Worm (Caenorhabditis elegans): Measurements from ENCODE around the gene srb-18.

The srb-18 gene

DNA sequence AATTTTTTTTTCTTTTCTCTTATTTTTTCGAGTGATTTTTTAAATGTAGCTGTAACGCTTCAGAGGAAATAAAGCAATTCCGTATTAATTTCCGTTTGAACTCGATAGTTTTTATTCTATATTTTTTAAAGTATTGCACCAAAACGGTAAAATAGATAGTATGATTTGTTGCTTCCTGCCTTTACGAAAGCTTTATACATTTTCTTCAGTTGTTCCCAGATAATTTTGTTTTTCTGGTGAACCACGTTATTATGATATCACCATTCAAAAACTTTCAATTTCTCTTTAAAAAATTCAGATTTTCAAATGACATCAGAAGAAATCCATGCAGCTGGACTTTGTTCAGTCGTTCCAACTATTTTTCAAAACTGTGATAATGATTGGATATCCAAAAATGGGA is at the start of gene srb-18:
TSS of gene srb-18 (plus strand) at position 301 of the 400 bp plus-strand sequence.
- TF ChIP-seq W03F9.2 (tag; optimal IDR thresholded peaks at IDR 0.05) (no peak), him-1 (tag; optimal IDR thresholded peaks at IDR 0.05) (no peak), dao-5 (tag; optimal IDR thresholded peaks at IDR 0.05) (no peak)

DNA sequence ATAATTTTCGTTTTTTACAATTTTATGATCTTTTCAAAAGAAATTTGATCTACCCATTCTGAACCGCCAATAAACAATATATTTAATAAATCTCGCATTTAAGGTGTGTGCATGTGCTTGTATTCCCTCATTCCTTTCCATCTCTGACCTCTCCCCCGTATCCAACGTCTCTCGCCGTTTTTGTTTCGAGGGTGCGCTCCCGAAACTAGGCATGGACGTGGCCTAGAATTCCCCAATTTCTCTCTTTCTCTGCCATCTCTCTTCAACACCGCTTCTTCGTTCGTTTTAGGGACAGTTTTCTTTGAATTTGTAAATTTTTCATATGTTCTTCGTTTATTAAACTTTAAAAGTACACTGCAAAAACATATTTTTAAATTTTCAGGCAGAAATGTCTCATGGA is 49.5 kb upstream of the srb-18 start, which contains the start of gene F25E5.1:
TSS of gene F25E5.1 (plus strand) at position 376 of the 400 bp plus-strand sequence.
- TF ChIP-seq him-1 (tag; optimal IDR thresholded peaks at IDR 0.05) (no peak), W03F9.2 (tag; optimal IDR thresholded peaks at IDR 0.05) (no peak), dao-5 (tag; optimal IDR thresholded peaks at IDR 0.05) (no peak)

DNA sequence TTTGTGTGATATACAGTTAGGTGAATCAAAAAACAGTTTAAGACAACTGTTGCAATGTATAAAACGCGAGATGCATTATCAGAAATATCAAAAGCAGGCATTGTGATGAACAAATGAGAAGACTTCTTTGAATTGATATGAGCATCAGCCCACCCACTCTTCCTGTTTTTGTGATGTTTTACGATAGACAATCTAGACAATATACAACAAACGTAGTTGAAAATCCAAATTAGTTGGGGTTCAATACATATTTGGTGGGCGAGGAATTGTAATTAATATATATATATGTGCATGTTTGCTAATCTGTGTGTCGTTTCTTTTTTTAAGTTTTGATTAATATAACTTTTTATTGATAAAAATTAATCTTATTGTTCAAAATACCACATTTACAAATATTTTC is 42.2 kb upstream of the srb-18 start, which contains the start of gene str-28:
TSS of gene str-28 (minus strand) at position 101 of the 400 bp plus-strand sequence.
- TF ChIP-seq dao-5 (tag; optimal IDR thresholded peaks at IDR 0.05) (no peak), him-1 (tag; optimal IDR thresholded peaks at IDR 0.05) (no peak), W03F9.2 (tag; optimal IDR thresholded peaks at IDR 0.05) (no peak)

DNA sequence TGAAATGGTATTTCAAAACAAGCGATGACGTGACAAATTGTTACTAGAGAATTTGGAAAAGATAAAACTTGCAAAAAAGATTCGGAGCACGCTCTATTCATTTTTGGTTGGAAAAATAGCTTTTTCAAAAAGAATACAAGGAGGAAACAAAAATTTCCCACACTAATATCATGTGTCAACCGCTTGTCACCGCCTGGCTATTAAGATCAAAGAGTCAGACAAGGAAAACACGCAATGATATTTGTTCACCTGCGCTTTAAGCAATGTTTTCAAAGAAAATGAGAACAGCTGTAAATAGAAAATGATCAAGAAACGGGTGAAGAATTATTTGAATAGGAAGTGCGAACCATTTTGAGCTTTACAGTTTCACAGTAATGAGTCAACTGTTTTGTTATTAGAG is 38.3 kb upstream of the srb-18 start, which contains the start of gene srh-125:
TSS of gene srh-125 (minus strand) at position 101 of the 400 bp plus-strand sequence.
- TF ChIP-seq him-1 (tag; optimal IDR thresholded peaks at IDR 0.05) (no peak), W03F9.2 (tag; optimal IDR thresholded peaks at IDR 0.05) (no peak), dao-5 (tag; optimal IDR thresholded peaks at IDR 0.05) (no peak)

DNA sequence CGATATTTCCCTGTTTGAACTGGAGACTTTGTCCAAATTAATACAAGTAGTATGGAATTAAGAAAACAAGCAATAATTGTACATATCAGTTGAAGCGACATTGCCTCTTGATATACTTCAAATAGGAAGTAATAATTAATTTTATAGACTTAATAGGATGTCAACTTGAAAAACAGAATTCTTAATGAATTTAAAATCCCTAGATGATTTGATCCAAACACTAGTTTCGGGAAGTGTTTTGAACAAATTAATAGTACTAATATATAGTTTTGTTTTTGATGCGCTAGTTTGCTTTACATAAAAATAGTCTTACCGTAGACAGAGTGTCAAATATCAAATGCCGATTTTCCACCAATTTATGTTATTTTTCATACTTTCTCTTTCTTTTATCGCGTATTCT is 36.6 kb upstream of the srb-18 start, which contains the start of gene str-190:
TSS of gene str-190 (minus strand) at position 101 of the 400 bp plus-strand sequence.
- TF ChIP-seq dao-5 (tag; optimal IDR thresholded peaks at IDR 0.05), result no peak
- TF ChIP-seq W03F9.2 (tag; optimal IDR thresholded peaks at IDR 0.05), result no peak
- TF ChIP-seq him-1 (tag; optimal IDR thresholded peaks at IDR 0.05), result no peak

DNA sequence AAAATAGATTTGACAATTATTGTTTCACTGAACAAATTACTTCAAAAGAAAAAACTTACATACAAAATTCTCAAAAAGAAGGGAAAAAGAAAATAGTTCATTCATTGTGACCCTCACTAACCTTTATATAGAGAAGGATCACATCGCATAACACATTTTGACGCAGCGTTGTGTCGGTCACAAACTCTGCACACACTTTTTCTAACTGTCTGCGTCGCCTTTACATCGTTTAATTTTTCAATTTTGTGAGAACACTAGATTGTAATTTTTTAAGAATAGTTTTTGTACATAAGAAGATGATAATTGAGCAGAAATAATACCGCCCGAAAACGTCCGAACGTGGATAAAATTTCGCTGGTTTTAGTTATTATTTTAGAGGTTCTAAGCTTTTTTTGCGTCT is 34.1 kb upstream of the srb-18 start, which contains the start of gene C18B10.6:
TSS of gene C18B10.6 (minus strand) at position 101 of the 400 bp plus-strand sequence.
- TF ChIP-seq dao-5 (tag; optimal IDR thresholded peaks at IDR 0.05) (no peak), him-1 (tag; optimal IDR thresholded peaks at IDR 0.05) (no peak), W03F9.2 (tag; optimal IDR thresholded peaks at IDR 0.05) (no peak)

DNA sequence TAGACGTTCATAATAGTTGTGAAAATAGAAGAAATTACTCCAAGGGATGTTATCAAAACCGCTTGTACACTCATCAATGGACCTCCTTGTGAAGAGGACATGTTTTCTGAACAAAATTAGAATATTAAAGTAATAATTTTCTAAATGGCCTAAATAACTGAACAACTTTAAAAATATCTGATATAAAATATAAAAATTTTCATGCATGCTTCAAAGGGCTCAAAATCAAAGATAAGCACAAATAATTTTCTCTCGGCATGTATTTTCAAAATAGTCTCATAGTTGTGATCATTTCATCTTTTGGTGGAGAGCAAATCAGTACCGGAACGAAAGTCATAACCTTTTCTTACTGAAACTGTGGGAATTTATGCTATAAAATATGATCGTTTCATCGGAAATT is 30.0 kb upstream of the srb-18 start, which contains the start of gene srbc-8:
TSS of gene srbc-8 (minus strand) at position 101 of the 400 bp plus-strand sequence.
- no peak for TF ChIP-seq him-1 (tag; optimal IDR thresholded peaks at IDR 0.05)
- no peak for TF ChIP-seq W03F9.2 (tag; optimal IDR thresholded peaks at IDR 0.05)
- no peak for TF ChIP-seq dao-5 (tag; optimal IDR thresholded peaks at IDR 0.05)

DNA sequence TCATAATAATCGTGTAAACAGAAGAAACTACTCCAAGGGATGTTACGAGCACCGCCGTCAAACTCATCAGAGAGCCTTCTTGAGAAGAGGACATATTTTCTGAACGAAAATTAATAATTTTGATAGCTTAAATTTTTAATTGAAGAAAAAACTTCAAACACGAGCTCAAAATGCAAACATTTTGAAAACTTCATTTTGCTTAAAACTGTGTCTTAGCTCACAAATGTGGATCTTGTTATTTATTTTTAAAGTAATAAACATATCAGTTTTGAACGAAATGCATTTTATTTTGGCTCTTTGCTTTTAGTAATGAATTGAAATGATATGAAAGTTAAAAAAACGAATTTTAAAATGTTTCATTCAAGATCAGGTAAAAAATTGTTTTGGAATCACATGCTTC is 27.5 kb upstream of the srb-18 start, which contains the start of gene srbc-7:
TSS of gene srbc-7 (minus strand) at position 101 of the 400 bp plus-strand sequence.
- no peak for TF ChIP-seq W03F9.2 (tag; optimal IDR thresholded peaks at IDR 0.05)
- no peak for TF ChIP-seq dao-5 (tag; optimal IDR thresholded peaks at IDR 0.05)
- TF ChIP-seq him-1 (tag; optimal IDR thresholded peaks at IDR 0.05), result no peak

DNA sequence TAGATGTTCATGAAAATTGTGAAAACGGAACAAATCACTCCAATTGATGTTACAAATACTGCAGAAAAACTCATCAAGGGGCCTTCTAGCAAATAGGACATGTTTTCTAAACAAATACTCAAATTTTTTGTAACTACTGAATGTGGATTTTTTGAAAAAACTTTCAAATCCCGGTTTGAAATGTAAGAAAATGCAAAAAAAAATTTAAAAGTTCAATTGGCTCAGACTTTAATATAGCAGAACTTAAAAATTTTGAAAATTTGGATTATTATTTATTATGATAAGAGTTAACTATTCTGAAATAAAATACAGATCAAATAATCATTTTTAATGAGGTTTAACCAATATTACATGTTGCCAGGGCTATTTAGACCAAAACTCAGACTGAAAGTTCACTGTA is 24.7 kb upstream of the srb-18 start, which contains the start of gene srbc-9:
TSS of gene srbc-9 (minus strand) at position 101 of the 400 bp plus-strand sequence.
- no peak for TF ChIP-seq dao-5 (tag; optimal IDR thresholded peaks at IDR 0.05)
- TF ChIP-seq him-1 (tag; optimal IDR thresholded peaks at IDR 0.05), result no peak
- TF ChIP-seq W03F9.2 (tag; optimal IDR thresholded peaks at IDR 0.05), result no peak

DNA sequence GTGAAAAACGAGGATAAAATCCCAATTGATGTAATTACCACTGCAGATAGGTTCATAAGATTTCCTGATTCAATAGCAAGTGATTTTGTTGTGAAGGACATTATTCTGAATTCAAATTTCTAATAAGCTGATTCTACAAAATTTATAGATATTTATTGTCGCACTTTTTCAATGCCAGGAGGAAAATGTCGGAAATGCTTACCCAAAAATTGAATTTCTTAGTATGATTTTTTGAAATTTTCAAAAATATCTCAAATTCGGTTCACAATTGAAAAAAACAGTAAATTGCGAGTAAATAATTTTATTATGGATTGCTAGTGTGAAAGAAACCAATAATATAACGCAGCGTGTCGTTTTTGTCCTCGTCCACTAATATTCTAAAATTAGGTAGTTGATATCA is 22.1 kb upstream of the srb-18 start, which contains the start of gene srbc-10:
TSS of gene srbc-10 (minus strand) at position 101 of the 400 bp plus-strand sequence.
- TF ChIP-seq him-1 (tag; optimal IDR thresholded peaks at IDR 0.05), result no peak
- no peak for TF ChIP-seq W03F9.2 (tag; optimal IDR thresholded peaks at IDR 0.05)
- no peak for TF ChIP-seq dao-5 (tag; optimal IDR thresholded peaks at IDR 0.05)

DNA sequence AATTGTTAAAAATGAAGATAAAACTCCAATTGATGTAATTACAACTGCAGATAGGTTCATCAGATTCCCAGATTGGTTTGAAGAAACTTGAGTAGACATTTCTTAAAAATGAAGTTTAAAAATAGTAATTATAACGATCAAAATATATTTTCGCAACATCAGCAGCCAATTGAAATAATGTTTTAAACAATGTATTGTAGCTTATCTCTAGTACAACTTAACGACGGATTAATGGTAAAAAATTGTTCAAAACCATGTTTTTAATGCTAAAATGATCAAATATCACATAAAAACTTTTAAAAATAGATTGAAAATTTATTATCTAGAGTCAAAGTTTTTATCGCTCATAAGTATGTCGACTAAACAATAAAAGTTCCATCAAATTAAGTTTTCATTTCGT is 19.9 kb upstream of the srb-18 start, which contains the start of gene srbc-11:
TSS of gene srbc-11 (minus strand) at position 101 of the 400 bp plus-strand sequence.
- no peak for TF ChIP-seq him-1 (tag; optimal IDR thresholded peaks at IDR 0.05)
- no peak for TF ChIP-seq W03F9.2 (tag; optimal IDR thresholded peaks at IDR 0.05)
- no peak for TF ChIP-seq dao-5 (tag; optimal IDR thresholded peaks at IDR 0.05)

DNA sequence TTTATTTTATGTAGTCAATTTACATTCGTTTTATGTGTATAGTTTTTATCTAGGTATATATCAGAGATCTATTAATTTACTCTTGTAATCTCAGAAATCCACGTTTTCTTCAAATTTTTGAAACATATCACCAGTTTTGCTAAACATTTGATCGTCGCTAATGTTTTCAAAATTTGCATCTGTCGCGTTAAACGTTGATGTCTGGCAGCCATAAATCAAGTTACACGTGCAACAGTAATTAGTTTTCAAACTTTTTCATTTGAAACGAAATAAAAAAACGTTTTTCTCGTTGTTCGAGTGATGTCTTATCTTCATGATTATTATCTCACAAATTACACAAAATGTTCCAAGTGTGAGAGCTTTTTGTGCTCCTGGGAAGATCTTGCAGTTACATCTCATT is 17.6 kb upstream of the srb-18 start, which contains the start of gene srh-79:
TSS of gene srh-79 (plus strand) at position 301 of the 400 bp plus-strand sequence.
- no peak for TF ChIP-seq him-1 (tag; optimal IDR thresholded peaks at IDR 0.05)
- no peak for TF ChIP-seq dao-5 (tag; optimal IDR thresholded peaks at IDR 0.05)
- TF ChIP-seq W03F9.2 (tag; optimal IDR thresholded peaks at IDR 0.05), result no peak

DNA sequence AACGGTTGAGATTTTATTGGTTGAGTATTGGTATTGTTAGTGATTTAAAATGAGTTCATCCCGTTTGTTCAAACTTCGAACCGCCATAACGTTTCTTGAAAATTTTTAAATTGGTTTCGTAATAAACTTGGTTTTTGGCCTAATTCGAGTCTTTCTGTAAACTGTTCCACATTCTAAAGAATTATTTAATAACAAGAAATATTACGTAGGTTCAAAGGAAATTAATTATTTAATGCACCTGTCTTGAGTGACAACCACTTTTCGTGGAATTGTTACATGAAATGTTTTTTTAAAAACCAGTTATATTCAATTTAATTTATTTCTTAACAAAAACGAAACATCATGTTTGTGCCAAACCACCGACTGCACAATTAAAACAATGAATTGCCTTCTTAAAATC is 13.8 kb upstream of the srb-18 start:
- TF ChIP-seq him-1 (tag; optimal IDR thresholded peaks at IDR 0.05) (no peak), dao-5 (tag; optimal IDR thresholded peaks at IDR 0.05) (no peak), W03F9.2 (tag; optimal IDR thresholded peaks at IDR 0.05) (no peak)

DNA sequence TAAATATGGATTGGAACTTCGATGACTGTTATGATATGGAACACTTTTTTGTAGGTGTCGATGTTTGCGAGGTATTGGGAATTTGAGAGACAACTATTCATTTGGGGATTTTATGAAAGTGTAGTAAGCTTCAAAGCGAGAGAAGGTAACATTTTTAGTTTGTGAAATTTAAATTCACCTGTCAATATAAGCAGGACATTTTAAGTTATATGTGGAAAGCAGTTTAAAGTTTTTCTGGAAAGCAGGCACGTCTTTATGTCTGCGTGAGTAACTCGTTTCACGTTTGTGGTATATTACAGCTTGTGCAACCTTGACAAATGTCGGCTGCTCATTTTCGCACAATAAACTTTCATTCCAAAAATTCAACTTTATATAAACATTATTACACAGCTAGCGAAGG is 10.8 kb upstream of the srb-18 start, which contains the start of gene srh-229:
TSS of gene srh-229 (minus strand) at position 101 of the 400 bp plus-strand sequence.
- no peak for TF ChIP-seq dao-5 (tag; optimal IDR thresholded peaks at IDR 0.05)
- no peak for TF ChIP-seq W03F9.2 (tag; optimal IDR thresholded peaks at IDR 0.05)
- no peak for TF ChIP-seq him-1 (tag; optimal IDR thresholded peaks at IDR 0.05)
